Worm (Caenorhabditis elegans) whole organism, mixed stage, embryonic: ENCODE results near the gene pole-4.
A peak's percentile ranks its signal among the peaks of the same experiment; 100 is the strongest.
"Not testable (repeated sequence)": the region's sequence is repeated elsewhere in the genome, so short reads cannot be mapped to it uniquely, and the experiment has no call there.

Experiments used
- M03D4.4 ChIP-seq: sonication (generic microtip); optimal IDR thresholded peaks from 2 replicates; lab custom pipeline; 2017; ENCODE audit warnings: mild to moderate bottlenecking, missing genetic modification characterization, missing compliant biosample characterization
- bed-3 ChIP-seq: fragments of 200-800 bp; sonication (Bioruptor generic); optimal IDR thresholded peaks from 3 replicates; lab custom pipeline; 2018; ENCODE audit warnings: mild to moderate bottlenecking, missing genetic modification characterization, moderate library complexity, missing compliant biosample characterization
- blmp-1 ChIP-seq: fragments of 150-350 bp; optimal IDR thresholded peaks from 2 replicates; lab custom pipeline; 2014; ENCODE audit warnings: missing biosample characterization, missing genetic modification characterization
- ceh-39 ChIP-seq: fragments of 150-350 bp; optimal IDR thresholded peaks from 2 replicates; lab custom pipeline; 2014; ENCODE audit warnings: missing biosample characterization, missing genetic modification characterization
- ceh-43 ChIP-seq: fragments of 200-800 bp; sonication (Bioruptor generic); optimal IDR thresholded peaks from 2 replicates; lab custom pipeline; 2018; ENCODE audit warnings: mild to moderate bottlenecking, missing genetic modification characterization, moderate library complexity, missing compliant biosample characterization
- ceh-83 ChIP-seq: fragments of 200-800 bp; sonication (Bioruptor generic); optimal IDR thresholded peaks from 2 replicates; lab custom pipeline; 2018; ENCODE audit warnings: mild to moderate bottlenecking, missing genetic modification characterization, missing compliant biosample characterization
- ces-1 ChIP-seq: fragments of 150-350 bp; optimal IDR thresholded peaks from 2 replicates; lab custom pipeline; 2014; ENCODE audit warnings: missing biosample characterization, missing genetic modification reagents, missing genetic modification characterization
- elt-1 ChIP-seq: sonication (generic microtip); optimal IDR thresholded peaks from 2 replicates; lab custom pipeline; 2017; ENCODE audit warnings: missing genetic modification characterization, mild to moderate bottlenecking, missing compliant biosample characterization, antibody characterized with exemption, moderate library complexity, borderline replicate concordance; ENCODE audit not compliant: insufficient read depth
- flh-1 ChIP-seq: fragments of 200-800 bp; sonication (Bioruptor generic); optimal IDR thresholded peaks from 2 replicates; lab custom pipeline; 2018; ENCODE audit warnings: mild to moderate bottlenecking, missing genetic modification characterization, moderate library complexity, missing compliant biosample characterization
- ham-2 ChIP-seq: fragments of 200-800 bp; sonication (Bioruptor generic); optimal IDR thresholded peaks from 2 replicates; lab custom pipeline; 2018; ENCODE audit warnings: mild to moderate bottlenecking, missing genetic modification characterization, missing compliant biosample characterization
- hlh-1 ChIP-seq: fragments of 150-350 bp; optimal IDR thresholded peaks from 2 replicates; lab custom pipeline; 2014; ENCODE audit warnings: missing biosample characterization, missing genetic modification reagents, missing genetic modification characterization
- lin-13 ChIP-seq: fragments of 150-350 bp; optimal IDR thresholded peaks from 2 replicates; lab custom pipeline; 2014; ENCODE audit warnings: missing biosample characterization, missing genetic modification characterization
- lin-32 ChIP-seq: fragments of 200-800 bp; sonication (Bioruptor generic); optimal IDR thresholded peaks from 2 replicates; lab custom pipeline; 2018; ENCODE audit warnings: mild to moderate bottlenecking, missing genetic modification characterization, missing compliant biosample characterization
- lsy-2 ChIP-seq: fragments of 150-350 bp; optimal IDR thresholded peaks from 2 replicates; lab custom pipeline; 2014; ENCODE audit warnings: missing biosample characterization, missing genetic modification characterization
- mab-5 ChIP-seq: fragments of 150-350 bp; optimal IDR thresholded peaks from 2 replicates; lab custom pipeline; 2014; ENCODE audit warnings: missing biosample characterization, missing genetic modification characterization
- mep-1 ChIP-seq: fragments of 150-350 bp; optimal IDR thresholded peaks from 2 replicates; lab custom pipeline; 2017; ENCODE audit warnings: missing biosample characterization, missing genetic modification reagents, missing genetic modification characterization, inconsistent platforms
- mls-2 ChIP-seq: sonication (generic microtip); optimal IDR thresholded peaks from 2 replicates; lab custom pipeline; 2016; ENCODE audit warnings: mild to moderate bottlenecking, missing genetic modification characterization, moderate library complexity, missing compliant biosample characterization
- nhr-2 ChIP-seq: fragments of 150-350 bp; optimal IDR thresholded peaks from 2 replicates; lab custom pipeline; 2014; ENCODE audit warnings: missing biosample characterization, missing genetic modification characterization
- nhr-76 ChIP-seq: sonication (generic microtip); optimal IDR thresholded peaks from 2 replicates; lab custom pipeline; 2017; ENCODE audit warnings: missing biosample characterization, missing genetic modification characterization
- pha-4 ChIP-seq: fragments of 150-350 bp; optimal IDR thresholded peaks from 2 replicates; lab custom pipeline; 2018; ENCODE audit warnings: missing biosample characterization, missing genetic modification reagents, missing genetic modification characterization
- snpc-4 ChIP-seq: fragments of 150-350 bp; optimal IDR thresholded peaks from 2 replicates; lab custom pipeline; 2014; ENCODE audit warnings: missing biosample characterization, missing genetic modification characterization
- tbx-8 ChIP-seq: fragments of 200-800 bp; sonication (Bioruptor generic); optimal IDR thresholded peaks from 2 replicates; lab custom pipeline; 2018; ENCODE audit warnings: mild to moderate bottlenecking, missing genetic modification characterization, moderate library complexity, missing compliant biosample characterization
- unc-120 ChIP-seq: sonication (generic microtip); optimal IDR thresholded peaks from 2 replicates; lab custom pipeline; 2017; ENCODE audit warnings: missing genetic modification characterization, missing compliant biosample characterization; ENCODE audit not compliant: poor library complexity, severe bottlenecking
- unc-39 ChIP-seq: fragments of 150-350 bp; optimal IDR thresholded peaks from 2 replicates; lab custom pipeline; 2014; ENCODE audit warnings: missing biosample characterization, missing genetic modification characterization
- unc-62 ChIP-seq: fragments of 150-350 bp; optimal IDR thresholded peaks from 2 replicates; lab custom pipeline; 2014; ENCODE audit warnings: missing biosample characterization, missing genetic modification reagents, missing genetic modification characterization
- ztf-11 ChIP-seq: fragments of 150-350 bp; optimal IDR thresholded peaks from 2 replicates; lab custom pipeline; 2014; ENCODE audit warnings: missing biosample characterization, missing genetic modification characterization

Gene pole-4

ce11 chrII:15005118-15005517 is 36.0 kb upstream of the pole-4 start:
- no peak for TF ChIP-seq tbx-8 (GFP tag; lab: Kevin White, UChicago)

- TF ChIP-seq mep-1 (tag; lab: Kevin White, UChicago) = peak; percentile 10
- no peak for TF ChIP-seq tbx-8 (GFP tag; lab: Kevin White, UChicago)
- peak; percentile 42 for TF ChIP-seq lin-13 (tag; lab: Kevin White, UChicago)
These were observed 35.4 kb upstream of the pole-4 start for ce11 chrII:15004538-15004937.

- TF ChIP-seq nhr-2 (tag; lab: Kevin White, UChicago) = no peak
- no peak for TF ChIP-seq hlh-1 (tag; lab: Kevin White, UChicago)
- TF ChIP-seq snpc-4 (tag; lab: Kevin White, UChicago) = no peak
- no peak for TF ChIP-seq tbx-8 (GFP tag; lab: Kevin White, UChicago)
- TF ChIP-seq mls-2 (tag; lab: Kevin White, UChicago) = no peak
- no peak for TF ChIP-seq pha-4 (tag; lab: Kevin White, UChicago)
- TF ChIP-seq, all 35 proteins: peak for 0
These were observed 34.3 kb upstream of the pole-4 start, which contains the start of gene Y53F4B.10 for ce11 chrII:15003410-15003809. Gene Y53F4B.10, minus strand, starts transcription at chrII:15003510.

DNA sequence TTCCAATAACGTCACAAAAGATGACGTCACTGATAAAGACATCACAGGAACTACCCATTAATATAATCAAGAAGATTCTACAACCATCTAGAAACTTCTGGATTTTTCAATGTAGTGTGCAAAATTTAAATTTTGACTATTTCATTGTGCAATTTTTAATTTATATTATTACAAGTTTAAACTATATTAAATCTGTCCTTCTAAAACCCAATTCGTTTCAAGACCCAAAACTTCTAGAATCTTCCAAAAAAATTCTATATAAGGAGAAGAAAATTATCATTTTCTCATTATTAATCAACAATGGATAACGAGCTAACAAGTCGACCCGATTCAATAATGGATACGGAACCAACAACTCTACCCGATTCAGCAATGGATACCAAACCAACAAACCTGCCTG is 23.4 kb upstream of the pole-4 start, which contains the start of gene Y53F4B.7:
TSS of gene Y53F4B.7 (plus strand) at position 301 of the 400 bp plus-strand sequence.
- TF ChIP-seq lin-32 (GFP tag; lab: Kevin White, UChicago); ceh-43; elt-1 (tag; lab: Kevin White, UChicago): not testable (repeated sequence)

DNA sequence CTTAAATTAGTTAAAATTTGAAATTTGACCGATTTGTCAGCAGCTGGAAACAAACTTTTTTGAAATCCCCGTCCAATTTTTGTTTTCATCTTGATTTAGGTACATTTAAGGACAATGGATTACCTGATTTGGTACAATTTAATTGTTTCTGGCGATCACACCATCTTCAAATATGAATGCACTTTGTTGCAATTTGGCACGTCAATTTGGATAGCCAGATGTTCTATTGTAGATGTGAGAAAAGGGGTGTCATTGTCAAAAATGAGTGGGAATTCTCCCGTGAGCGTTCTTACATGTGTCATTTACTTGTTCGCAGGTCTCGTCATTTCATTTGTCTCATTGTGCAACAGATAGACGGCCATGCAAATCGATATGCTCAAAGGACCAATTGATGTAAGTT is 19.0 kb upstream of the pole-4 start, which contains the start of gene Y53F4B.43:
TSS of gene Y53F4B.43 (plus strand) at position 301 of the 400 bp plus-strand sequence.
- not testable (repeated sequence) for TF ChIP-seq mls-2 (tag; lab: Kevin White, UChicago); ces-1 (GFP tag; lab: Kevin White, UChicago); flh-1 (GFP tag; lab: Kevin White, UChicago)
- TF ChIP-seq, all 35 proteins: peak for 0; not testable (repeated sequence) for 35

DNA sequence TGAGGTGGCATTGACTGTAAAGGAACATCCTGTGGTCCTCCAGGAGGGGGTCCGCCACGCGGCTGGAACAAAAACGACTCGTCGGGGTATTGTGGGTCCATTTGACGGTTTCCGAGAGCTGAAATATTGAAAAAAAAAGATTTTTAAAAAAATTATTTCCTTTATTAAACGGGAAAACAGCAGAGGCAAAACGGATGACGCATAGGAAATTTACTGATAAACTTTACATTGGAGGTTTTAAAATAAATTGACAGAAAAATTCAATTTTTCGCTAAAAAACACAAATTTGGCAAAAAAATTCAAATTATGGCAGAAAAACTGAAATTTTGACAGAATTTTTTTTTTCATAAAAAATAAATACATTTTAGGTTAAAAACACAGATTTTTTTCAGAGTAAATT is 14.8 kb upstream of the pole-4 start, which contains the start of gene Y53F4B.5:
TSS of gene Y53F4B.5 (minus strand) at position 101 of the 400 bp plus-strand sequence.
- no peak for TF ChIP-seq M03D4.4 (tag; lab: Kevin White, UChicago)
- TF ChIP-seq tbx-8 (GFP tag; lab: Kevin White, UChicago) = no peak
- TF ChIP-seq nhr-76 (tag; lab: Kevin White, UChicago) = no peak
- no peak for TF ChIP-seq ztf-11
- no peak for TF ChIP-seq ham-2 (GFP tag; lab: Kevin White, UChicago)
- TF ChIP-seq mab-5 (tag; lab: Kevin White, UChicago) = no peak
- no peak for TF ChIP-seq unc-62
- no peak for TF ChIP-seq lin-32 (GFP tag; lab: Kevin White, UChicago)
- TF ChIP-seq unc-39 (tag; lab: Kevin White, UChicago) = no peak
- TF ChIP-seq unc-120 (tag; lab: Kevin White, UChicago) = no peak
- TF ChIP-seq bed-3 = no peak
- TF ChIP-seq mep-1 (tag; lab: Kevin White, UChicago) = no peak
- TF ChIP-seq, all 35 proteins: peak for 0

DNA sequence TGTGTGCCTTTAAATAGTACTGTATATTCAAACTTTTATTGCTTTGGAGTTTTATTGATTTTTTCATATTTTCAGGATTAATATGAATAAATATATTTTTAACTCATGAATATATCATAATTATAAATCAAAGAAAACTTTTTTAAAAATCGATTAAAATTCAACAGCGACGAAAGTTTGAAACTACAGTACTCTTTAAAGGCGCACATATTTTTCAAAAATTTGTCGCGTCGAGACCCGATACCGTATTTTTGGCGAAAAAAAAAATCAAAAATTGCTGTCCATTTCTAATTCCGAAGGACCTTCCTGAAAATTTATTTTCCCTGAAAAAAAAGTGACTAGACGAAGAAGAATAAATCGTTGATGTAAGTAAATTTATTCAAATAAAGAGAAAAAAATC is 879 bp downstream of the pole-4 start:
- TF ChIP-seq tbx-8 (GFP tag; lab: Kevin White, UChicago) = no peak
- no peak for TF ChIP-seq pha-4 (tag; lab: Kevin White, UChicago)
- no peak for TF ChIP-seq hlh-1 (tag; lab: Kevin White, UChicago)
- TF ChIP-seq blmp-1 (tag; lab: Kevin White, UChicago) = no peak
- no peak for TF ChIP-seq lsy-2
- TF ChIP-seq nhr-76 (tag; lab: Kevin White, UChicago) = no peak
- no peak for TF ChIP-seq nhr-2 (tag; lab: Kevin White, UChicago)
- no peak for TF ChIP-seq ceh-83 (GFP tag; lab: Kevin White, UChicago)
- TF ChIP-seq M03D4.4 (tag; lab: Kevin White, UChicago) = no peak
- no peak for TF ChIP-seq ceh-39 (tag; lab: Kevin White, UChicago)
